Worm (Caenorhabditis elegans) whole organism, early embryonic: ENCODE results near the gene C33E10.1.
"Not testable (repeated sequence)": the region's sequence is repeated elsewhere in the genome, so short reads cannot be mapped to it uniquely, and the experiment has no call there.

Experiments
- B0310.2 ChIP-seq: sonication (generic microtip); optimal IDR thresholded peaks from 2 replicates; lab custom pipeline; 2016; ENCODE audit warnings: mild to moderate bottlenecking, missing genetic modification characterization, missing compliant biosample characterization
- F13C5.2 ChIP-seq: sonication (generic microtip); optimal IDR thresholded peaks from 2 replicates; lab custom pipeline; 2017; ENCODE audit warnings: mild to moderate bottlenecking, missing genetic modification characterization, inconsistent platforms, missing compliant biosample characterization
- aly-1 ChIP-seq: sonication (generic microtip); optimal IDR thresholded peaks from 2 replicates; lab custom pipeline; 2016; ENCODE audit warnings: missing genetic modification characterization, missing compliant biosample characterization
- ama-1 ChIP-seq: fragments of 150-350 bp; optimal IDR thresholded peaks from 2 replicates; lab custom pipeline; 2014
- ceh-13 ChIP-seq: fragments of 200-800 bp; sonication (Bioruptor generic); optimal IDR thresholded peaks from 2 replicates; lab custom pipeline; 2018; ENCODE audit warnings: mild to moderate bottlenecking, missing genetic modification characterization, missing compliant biosample characterization
- ceh-36 ChIP-seq: sonication (generic microtip); optimal IDR thresholded peaks from 2 replicates; lab custom pipeline; 2016; ENCODE audit warnings: missing genetic modification characterization, inconsistent platforms, missing compliant biosample characterization
- ets-7 ChIP-seq: sonication (generic microtip); optimal IDR thresholded peaks from 2 replicates; lab custom pipeline; 2016; ENCODE audit warnings: missing genotype, missing genetic modification characterization, missing compliant biosample characterization
- flt-1 ChIP-seq: fragments of 200-800 bp; sonication (Bioruptor generic); IDR thresholded peaks from 2 replicates; pipeline ENCODE4 v1.3.6; 2022; ENCODE audit warnings: missing genetic modification characterization, missing compliant biosample characterization
- hmbx-1 ChIP-seq: sonication (generic microtip); optimal IDR thresholded peaks from 2 replicates; lab custom pipeline; 2016; ENCODE audit warnings: mild to moderate bottlenecking, missing genetic modification characterization, missing compliant biosample characterization
- hmg-4 ChIP-seq: fragments of 200-800 bp; sonication (Bioruptor generic); optimal IDR thresholded peaks from 2 replicates; lab custom pipeline; 2018; ENCODE audit warnings: mild to moderate bottlenecking, missing genetic modification characterization, missing compliant biosample characterization
- hnd-1 ChIP-seq: sonication (generic microtip); optimal IDR thresholded peaks from 2 replicates; lab custom pipeline; 2016; ENCODE audit warnings: missing genetic modification characterization, missing compliant biosample characterization
- pes-1 ChIP-seq: fragments of 200-800 bp; sonication (Bioruptor generic); IDR thresholded peaks from 2 replicates; pipeline ENCODE4 v1.3.6; 2022; ENCODE audit warnings: missing genetic modification reagents, missing genetic modification characterization, missing compliant biosample characterization
- scrt-1 ChIP-seq: fragments of 200-800 bp; sonication (Bioruptor generic); IDR thresholded peaks from 2 replicates; pipeline ENCODE4 v1.3.6; 2022; ENCODE audit warnings: missing genetic modification characterization, missing compliant biosample characterization
- sea-1 ChIP-seq: fragments of 200-800 bp; sonication (Bioruptor generic); conservative IDR thresholded peaks from 2 replicates; pipeline ENCODE4 v1.3.6; 2022; ENCODE audit warnings: missing genetic modification characterization, missing compliant biosample characterization
- tbx-11 ChIP-seq: fragments of 200-800 bp; sonication (Bioruptor generic); IDR thresholded peaks from 2 replicates; pipeline ENCODE4 v1.3.6; 2022; ENCODE audit warnings: missing genetic modification characterization, missing compliant biosample characterization
- tbx-37 ChIP-seq: fragments of 200-800 bp; sonication (Bioruptor generic); conservative IDR thresholded peaks from 2 replicates; pipeline ENCODE4 v1.3.6; 2022; ENCODE audit warnings: missing genetic modification reagents, missing genetic modification characterization, missing compliant biosample characterization
- tra-4 ChIP-seq: sonication (generic microtip); optimal IDR thresholded peaks from 2 replicates; lab custom pipeline; 2017; ENCODE audit warnings: missing genetic modification characterization, missing compliant biosample characterization

The C33E10.1 gene

DNA sequence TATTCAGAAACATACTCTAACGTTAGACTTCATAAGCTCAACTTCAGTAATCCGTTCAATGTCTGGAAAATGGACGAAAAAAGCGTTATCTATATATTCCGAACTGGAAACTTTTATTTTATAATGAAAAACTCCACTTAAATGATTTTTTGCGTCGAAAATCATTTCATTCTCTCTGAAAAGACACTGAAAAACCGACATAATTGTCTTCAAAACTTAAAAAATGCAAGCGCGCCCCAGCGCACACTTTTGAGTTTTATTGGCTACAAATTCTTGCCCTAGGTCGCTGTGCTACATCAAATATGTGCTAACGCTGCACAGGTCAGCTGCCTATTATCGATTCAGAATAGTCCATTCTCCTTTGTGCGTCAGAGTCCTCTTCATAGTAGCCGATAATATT is at the start of gene C33E10.1:
TSS of gene C33E10.1 (plus strand) at position 301 of the 400 bp plus-strand sequence.
- not testable (repeated sequence) for TF ChIP-seq ceh-36 (tag; lab: Kevin White, UChicago); hmg-4 (GFP tag; lab: Kevin White, UChicago); sea-1 (GFP tag; lab: Robert Waterston, UW)

DNA sequence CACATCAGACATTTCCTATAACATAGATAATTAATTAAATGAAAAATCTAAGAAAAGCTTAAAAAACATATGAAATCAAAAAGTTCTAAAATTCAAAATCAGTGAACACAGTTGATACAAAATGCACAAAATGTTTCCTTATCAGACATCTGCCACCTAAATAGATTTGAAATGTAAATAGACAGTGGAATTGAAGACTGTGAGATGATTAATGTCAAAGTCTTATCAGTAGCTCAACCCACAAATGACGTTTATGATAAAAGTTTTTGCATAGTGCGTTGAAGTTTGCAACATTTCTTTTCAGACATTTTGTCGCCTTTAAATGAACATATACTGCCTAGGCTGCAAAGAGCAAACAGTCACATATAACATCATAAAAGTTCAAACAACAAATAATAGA is 48.3 kb upstream of the C33E10.1 start, which contains the start of gene Y40C7B.4:
TSS of gene Y40C7B.4 (minus strand) at position 19 of the 400 bp plus-strand sequence.
- TF ChIP-seq tbx-37 (no peak), hmg-4 (GFP tag; lab: Kevin White, UChicago) (no peak), aly-1 (tag; lab: Kevin White, UChicago) (no peak), pes-1 (no peak), hmbx-1 (tag; lab: Kevin White, UChicago) (no peak), B0310.2 (tag; lab: Kevin White, UChicago) (no peak), ets-7 (tag; lab: Kevin White, UChicago) (no peak), tra-4 (no peak), ceh-13 (GFP tag; lab: Kevin White, UChicago) (no peak), hnd-1 (tag; lab: Kevin White, UChicago) (no peak), scrt-1 (GFP tag; lab: Robert Waterston, UW) (no peak), F13C5.2 (tag; lab: Kevin White, UChicago) (no peak), ama-1 (lab: Kevin White, UChicago) (no peak), sea-1 (GFP tag; lab: Robert Waterston, UW) (no peak), tbx-11 (GFP tag; lab: Robert Waterston, UW) (no peak), ceh-36 (tag; lab: Kevin White, UChicago) (no peak), flt-1 (no peak)

- TF ChIP-seq tbx-37: no peak
- TF ChIP-seq pes-1: peak; percentile 63
- peak; percentile 64; the same call in 1 of the 2 replicates for TF ChIP-seq flt-1
Measured at ce11 chrX:17288378-17288777, 16.6 kb upstream of the C33E10.1 start.

ce11 chrX:17294019-17294418 is 11.0 kb upstream of the C33E10.1 start:
- TF ChIP-seq pes-1: no peak
- TF ChIP-seq flt-1: no peak
- TF ChIP-seq tbx-37: no peak
- TF ChIP-seq hnd-1 (tag; lab: Kevin White, UChicago): no peak
- no peak for TF ChIP-seq tra-4
- TF ChIP-seq hmg-4 (GFP tag; lab: Kevin White, UChicago): no peak
- no peak for TF ChIP-seq ama-1 (lab: Kevin White, UChicago)
- no peak for TF ChIP-seq scrt-1 (GFP tag; lab: Robert Waterston, UW)
- TF ChIP-seq ceh-13 (GFP tag; lab: Kevin White, UChicago): no peak
- TF ChIP-seq B0310.2 (tag; lab: Kevin White, UChicago): no peak
- no peak for TF ChIP-seq tbx-11 (GFP tag; lab: Robert Waterston, UW)
- no peak for TF ChIP-seq ets-7 (tag; lab: Kevin White, UChicago)
- TF ChIP-seq hmbx-1 (tag; lab: Kevin White, UChicago): no peak
- no peak for TF ChIP-seq sea-1 (GFP tag; lab: Robert Waterston, UW)
- TF ChIP-seq aly-1 (tag; lab: Kevin White, UChicago): no peak
- no peak for TF ChIP-seq F13C5.2 (tag; lab: Kevin White, UChicago)

ce11 chrX:17294728-17295127 is 10.3 kb upstream of the C33E10.1 start, which contains the start of gene C33E10.8:
Gene C33E10.8, minus strand, starts transcription at chrX:17294828.
- no peak for TF ChIP-seq scrt-1 (GFP tag; lab: Robert Waterston, UW)
- no peak for TF ChIP-seq hnd-1 (tag; lab: Kevin White, UChicago)
- no peak for TF ChIP-seq tra-4
- no peak for TF ChIP-seq pes-1
- TF ChIP-seq sea-1 (GFP tag; lab: Robert Waterston, UW): no peak
- no peak for TF ChIP-seq B0310.2 (tag; lab: Kevin White, UChicago)
- TF ChIP-seq ama-1 (lab: Kevin White, UChicago): no peak
- TF ChIP-seq hmg-4 (GFP tag; lab: Kevin White, UChicago): no peak

- TF ChIP-seq tbx-11 (GFP tag; lab: Robert Waterston, UW) (no peak), scrt-1 (GFP tag; lab: Robert Waterston, UW) (no peak), hmbx-1 (tag; lab: Kevin White, UChicago) (no peak), aly-1 (tag; lab: Kevin White, UChicago) (no peak), flt-1 (no peak), ceh-13 (GFP tag; lab: Kevin White, UChicago) (no peak), sea-1 (GFP tag; lab: Robert Waterston, UW) (no peak), tbx-37 (no peak)
Measured at ce11 chrX:17297408-17297807, 7.6 kb upstream of the C33E10.1 start.

- no peak for TF ChIP-seq scrt-1 (GFP tag; lab: Robert Waterston, UW)
- no peak for TF ChIP-seq tbx-11 (GFP tag; lab: Robert Waterston, UW)
- TF ChIP-seq ceh-36 (tag; lab: Kevin White, UChicago): no peak
- TF ChIP-seq aly-1 (tag; lab: Kevin White, UChicago): no peak
- TF ChIP-seq ama-1 (lab: Kevin White, UChicago): no peak
- no peak for TF ChIP-seq ets-7 (tag; lab: Kevin White, UChicago)
- TF ChIP-seq tra-4: no peak
- TF ChIP-seq hnd-1 (tag; lab: Kevin White, UChicago): no peak
- TF ChIP-seq pes-1: no peak
- TF ChIP-seq hmg-4 (GFP tag; lab: Kevin White, UChicago): no peak
- TF ChIP-seq ceh-13 (GFP tag; lab: Kevin White, UChicago): no peak
- no peak for TF ChIP-seq hmbx-1 (tag; lab: Kevin White, UChicago)
- no peak for TF ChIP-seq flt-1
- TF ChIP-seq tbx-37: no peak
- no peak for TF ChIP-seq B0310.2 (tag; lab: Kevin White, UChicago)
Measured at ce11 chrX:17300735-17301134, 4.3 kb upstream of the C33E10.1 start.

DNA sequence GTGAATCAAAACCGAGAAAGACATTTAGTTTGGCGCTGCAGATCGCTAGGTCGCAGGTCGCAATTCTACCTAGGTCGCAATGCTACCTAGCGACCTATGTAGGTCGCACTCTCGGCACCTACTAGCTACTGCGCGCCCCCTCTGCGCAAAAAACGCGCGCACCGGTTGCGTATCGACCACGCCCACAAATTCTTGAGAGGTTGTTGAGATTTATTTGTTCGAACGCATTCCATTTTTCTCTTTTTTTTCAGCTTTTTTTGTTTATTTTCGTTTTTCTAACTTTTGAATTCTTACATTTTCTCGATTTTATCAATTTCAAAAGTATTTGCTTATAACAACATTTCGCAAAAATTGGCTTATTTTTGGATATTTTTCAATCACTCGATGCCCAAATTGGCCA is 3.1 kb upstream of the C33E10.1 start, which contains the start of gene C33E10.10:
TSS of gene C33E10.10 (minus strand) at position 101 of the 400 bp plus-strand sequence.
- TF ChIP-seq hmbx-1 (tag; lab: Kevin White, UChicago): no peak
- no peak for TF ChIP-seq ama-1 (lab: Kevin White, UChicago)
- no peak for TF ChIP-seq tbx-37
- no peak for TF ChIP-seq tbx-11 (GFP tag; lab: Robert Waterston, UW)
- TF ChIP-seq B0310.2 (tag; lab: Kevin White, UChicago): no peak
- no peak for TF ChIP-seq scrt-1 (GFP tag; lab: Robert Waterston, UW)
- TF ChIP-seq aly-1 (tag; lab: Kevin White, UChicago): no peak
- TF ChIP-seq flt-1: no peak
- TF ChIP-seq F13C5.2 (tag; lab: Kevin White, UChicago): no peak
